Worm (Caenorhabditis elegans) whole organism, L4 larva: Measurements from ENCODE around the gene tag-196.
A peak's percentile ranks its signal among the peaks of the same experiment; 100 is the strongest.

Experiments used
- T26A8.4 ChIP-seq: fragments of 200-800 bp; sonication (Bioruptor generic); IDR thresholded peaks from 2 replicates; pipeline ENCODE4 v1.3.6; 2022; ENCODE audit warnings: missing genetic modification characterization, missing compliant biosample characterization
- Y105C5A.15 ChIP-seq: fragments of 200-800 bp; sonication (Bioruptor generic); IDR thresholded peaks from 2 replicates; pipeline ENCODE4 v1.3.6; 2022; ENCODE audit warnings: missing genetic modification characterization, missing compliant biosample characterization
- ZK546.5 ChIP-seq, 2 experiments: sonication (generic microtip); optimal IDR thresholded peaks; 2 replicates each; lab custom pipeline; 2017; ENCODE audit warnings: missing biosample characterization in 2 of 2, missing genetic modification characterization in 2 of 2
- aha-1 ChIP-seq: fragments of 150-350 bp; peaks from one replicate; lab custom pipeline; 2014; ENCODE audit warnings: missing biosample characterization, missing genetic modification characterization
- attf-4 ChIP-seq: sonication (generic microtip); optimal IDR thresholded peaks from 3 replicates; lab custom pipeline; 2017; ENCODE audit warnings: missing biosample characterization, missing genetic modification characterization
- ceh-20 ChIP-seq: fragments of 200-800 bp; sonication (Bioruptor generic); IDR thresholded peaks from 2 replicates; pipeline ENCODE4 v1.3.6; 2022; ENCODE audit warnings: missing genetic modification reagents, missing genetic modification characterization, missing compliant biosample characterization
- ces-1 ChIP-seq: fragments of 150-350 bp; sonication (generic microtip); optimal IDR thresholded peaks from 4 replicates; lab custom pipeline; 2014; ENCODE audit warnings: missing biosample characterization, missing genetic modification reagents, missing genetic modification characterization
- daf-12 ChIP-seq: fragments of 150-350 bp; optimal IDR thresholded peaks from 2 replicates; lab custom pipeline; 2014; ENCODE audit warnings: missing biosample characterization, missing genetic modification reagents, missing genetic modification characterization
- daf-8 ChIP-seq: fragments of 200-800 bp; sonication (Bioruptor generic); IDR thresholded peaks from 2 replicates; pipeline ENCODE4 v1.3.6; 2022; ENCODE audit warnings: missing genetic modification characterization, missing compliant biosample characterization
- dmd-6 ChIP-seq: fragments of 200-800 bp; sonication (Bioruptor generic); IDR thresholded peaks from 2 replicates; pipeline ENCODE4 v1.3.6; 2022; ENCODE audit warnings: missing genetic modification reagents, missing genetic modification characterization, missing compliant biosample characterization
- dmd-8 ChIP-seq: fragments of 200-800 bp; sonication (Bioruptor generic); IDR thresholded peaks from 2 replicates; pipeline ENCODE4 v1.3.6; 2022; ENCODE audit warnings: missing genetic modification characterization, missing compliant biosample characterization
- dpl-1 ChIP-seq: fragments of 150-350 bp; optimal IDR thresholded peaks from 2 replicates; lab custom pipeline; 2014; ENCODE audit warnings: missing biosample characterization, missing genetic modification reagents, missing genetic modification characterization
- dve-1 ChIP-seq: sonication (generic microtip); optimal IDR thresholded peaks from 2 replicates; lab custom pipeline; 2017; ENCODE audit warnings: antibody characterized with exemption, mild to moderate bottlenecking, missing genetic modification characterization, missing compliant biosample characterization; ENCODE audit not compliant: insufficient read depth
- egl-27 ChIP-seq: sonication (generic microtip); optimal IDR thresholded peaks from 3 replicates; lab custom pipeline; 2017; ENCODE audit warnings: missing biosample characterization, missing genetic modification reagents, missing genetic modification characterization
- hif-1 ChIP-seq, 2 experiments: sonication (generic microtip); optimal IDR thresholded peaks; 2 replicates each; lab custom pipeline; 2016 to 2017; ENCODE audit warnings: missing compliant biosample characterization in 2 of 2, missing genetic modification characterization in 2 of 2, missing genetic modification reagents in 2 of 2, missing genotype in 2 of 2, mild to moderate bottlenecking in 1 of 2
- hlh-11 ChIP-seq: fragments of 200-800 bp; sonication (Bioruptor generic); optimal IDR thresholded peaks from 2 replicates; lab custom pipeline; 2018; ENCODE audit warnings: mild to moderate bottlenecking, missing genetic modification characterization, missing compliant biosample characterization
- hlh-30 ChIP-seq: sonication (generic microtip); optimal IDR thresholded peaks from 2 replicates; lab custom pipeline; 2017; ENCODE audit warnings: antibody characterized with exemption, mild to moderate bottlenecking, missing genetic modification characterization, missing compliant biosample characterization; ENCODE audit not compliant: insufficient read depth
- hmg-1.1 ChIP-seq: fragments of 200-800 bp; sonication (Bioruptor generic); IDR thresholded peaks from 2 replicates; pipeline ENCODE4 v1.3.6; 2022; ENCODE audit warnings: missing genetic modification reagents, missing genetic modification characterization, missing compliant biosample characterization
- lim-7 ChIP-seq: fragments of 200-800 bp; sonication (Bioruptor generic); IDR thresholded peaks from 2 replicates; pipeline ENCODE4 v1.3.6; 2022; ENCODE audit warnings: missing genetic modification characterization, missing compliant biosample characterization
- lin-13 ChIP-seq: fragments of 150-350 bp; optimal IDR thresholded peaks from 2 replicates; lab custom pipeline; 2014; ENCODE audit warnings: missing biosample characterization, missing genetic modification reagents, missing genetic modification characterization
- lin-38 ChIP-seq: fragments of 200-800 bp; sonication (Bioruptor generic); IDR thresholded peaks from 2 replicates; pipeline ENCODE4 v1.3.6; 2022; ENCODE audit warnings: missing genetic modification reagents, missing genetic modification characterization, missing compliant biosample characterization
- madf-5 ChIP-seq, 2 experiments: fragments of 200-800 bp; sonication (Bioruptor generic); IDR thresholded peaks; 2 replicates each; pipeline ENCODE4 v1.3.6; 2022; ENCODE audit warnings: missing compliant biosample characterization in 2 of 2, missing genetic modification characterization in 2 of 2
- madf-9 ChIP-seq: fragments of 200-800 bp; sonication (Bioruptor generic); conservative IDR thresholded peaks from 2 replicates; pipeline ENCODE4 v1.3.6; 2022; ENCODE audit warnings: missing genetic modification reagents, missing genetic modification characterization, missing compliant biosample characterization
- mdl-1 ChIP-seq, 2 experiments: fragments of 150-350 bp in 1 of 2; sonication (generic microtip) in 1 of 2; optimal IDR thresholded peaks; 2 replicates each; lab custom pipeline; 2014 to 2017; ENCODE audit warnings: missing biosample characterization in 2 of 2, missing genetic modification characterization in 2 of 2
- mdt-29 ChIP-seq: fragments of 200-800 bp; sonication (Bioruptor generic); IDR thresholded peaks from 2 replicates; pipeline ENCODE4 v1.3.6; 2022; ENCODE audit warnings: missing genetic modification reagents, missing genetic modification characterization, missing compliant biosample characterization
- mxl-2 ChIP-seq: fragments of 200-800 bp; sonication (Bioruptor generic); conservative IDR thresholded peaks from 2 replicates; pipeline ENCODE4 v1.3.6; 2022; ENCODE audit warnings: missing genetic modification reagents, missing genetic modification characterization, missing compliant biosample characterization
- nhr-10 ChIP-seq: fragments of 150-350 bp; optimal IDR thresholded peaks from 2 replicates; lab custom pipeline; 2014; ENCODE audit warnings: missing biosample characterization, missing genetic modification characterization
- nhr-11 ChIP-seq: fragments of 150-350 bp; optimal IDR thresholded peaks from 2 replicates; lab custom pipeline; 2014; ENCODE audit warnings: missing biosample characterization, missing genetic modification characterization
- nhr-28 ChIP-seq: fragments of 150-350 bp; optimal IDR thresholded peaks from 2 replicates; lab custom pipeline; 2014; ENCODE audit warnings: missing biosample characterization, missing genetic modification characterization
- nhr-6 ChIP-seq: fragments of 150-350 bp; optimal IDR thresholded peaks from 2 replicates; lab custom pipeline; 2014; ENCODE audit warnings: missing biosample characterization, missing genetic modification characterization
- nhr-77 ChIP-seq: fragments of 150-350 bp; optimal IDR thresholded peaks from 2 replicates; lab custom pipeline; 2014; ENCODE audit warnings: missing biosample characterization, missing genetic modification characterization
- pha-4 ChIP-seq, 2 experiments: fragments of 150-350 bp in 1 of 2; fragments of 200-800 bp in 1 of 2; sonication (Bioruptor generic) in 1 of 2; IDR thresholded peaks in 1 of 2; optimal IDR thresholded peaks in 1 of 2; 2 replicates each; pipeline versions ENCODE4 v1.3.6 to Lab custom; 2014 to 2022; ENCODE audit warnings: missing genetic modification characterization in 2 of 2, missing genetic modification reagents in 2 of 2, missing biosample characterization in 1 of 2, missing compliant biosample characterization in 1 of 2
- saeg-2 ChIP-seq: fragments of 200-800 bp; sonication (Bioruptor generic); IDR thresholded peaks from 2 replicates; pipeline ENCODE4 v1.3.6; 2022; ENCODE audit warnings: missing genetic modification reagents, missing genetic modification characterization, missing compliant biosample characterization
- sdz-12 ChIP-seq: fragments of 200-800 bp; sonication (Bioruptor generic); optimal IDR thresholded peaks from 2 replicates; lab custom pipeline; 2018; ENCODE audit warnings: mild to moderate bottlenecking, missing genetic modification characterization, missing compliant biosample characterization
- set-16 ChIP-seq: fragments of 200-800 bp; sonication (Bioruptor generic); IDR thresholded peaks from 2 replicates; pipeline ENCODE4 v1.3.6; 2022; ENCODE audit warnings: missing genetic modification reagents, missing genetic modification characterization, missing compliant biosample characterization
- snpc-1.2 ChIP-seq: fragments of 200-800 bp; sonication (Bioruptor generic); IDR thresholded peaks from 2 replicates; pipeline ENCODE4 v1.3.6; 2022; ENCODE audit warnings: missing genetic modification reagents, missing genetic modification characterization, missing compliant biosample characterization
- spr-1 ChIP-seq: sonication (generic microtip); optimal IDR thresholded peaks from 2 replicates; lab custom pipeline; 2016; ENCODE audit warnings: mild to moderate bottlenecking, missing genetic modification characterization, missing compliant biosample characterization
- spr-3 ChIP-seq: fragments of 200-800 bp; sonication (Bioruptor generic); optimal IDR thresholded peaks from 2 replicates; lab custom pipeline; 2018; ENCODE audit warnings: mild to moderate bottlenecking, missing genetic modification characterization, missing compliant biosample characterization
- tra-1 ChIP-seq: fragments of 200-800 bp; sonication (Bioruptor generic); IDR thresholded peaks from 2 replicates; pipeline ENCODE4 v1.3.6; 2022; ENCODE audit warnings: missing genetic modification reagents, missing genetic modification characterization, missing compliant biosample characterization
- unc-130 ChIP-seq: sonication (generic microtip); optimal IDR thresholded peaks from 2 replicates; lab custom pipeline; 2016; ENCODE audit warnings: missing genetic modification reagents, missing genetic modification characterization, missing compliant biosample characterization
- zag-1 ChIP-seq: fragments of 150-350 bp; optimal IDR thresholded peaks from 2 replicates; lab custom pipeline; 2014; ENCODE audit warnings: missing biosample characterization, missing genetic modification characterization
- zfp-3 ChIP-seq: fragments of 200-800 bp; sonication (Bioruptor generic); conservative IDR thresholded peaks from 2 replicates; pipeline ENCODE4 v1.3.6; 2022; ENCODE audit warnings: missing genetic modification reagents, missing genetic modification characterization, missing compliant biosample characterization
- zip-11 ChIP-seq: fragments of 200-800 bp; sonication (Bioruptor generic); IDR thresholded peaks from 2 replicates; pipeline ENCODE4 v1.3.6; 2022; ENCODE audit warnings: missing genetic modification characterization, missing compliant biosample characterization
- zip-2 ChIP-seq: fragments of 150-350 bp; optimal IDR thresholded peaks from 2 replicates; lab custom pipeline; 2014; ENCODE audit warnings: missing biosample characterization, missing genetic modification characterization
- ztf-11 ChIP-seq: fragments of 150-350 bp; optimal IDR thresholded peaks from 2 replicates; lab custom pipeline; 2014; ENCODE audit warnings: missing biosample characterization, missing genetic modification characterization

The tag-196 gene

DNA sequence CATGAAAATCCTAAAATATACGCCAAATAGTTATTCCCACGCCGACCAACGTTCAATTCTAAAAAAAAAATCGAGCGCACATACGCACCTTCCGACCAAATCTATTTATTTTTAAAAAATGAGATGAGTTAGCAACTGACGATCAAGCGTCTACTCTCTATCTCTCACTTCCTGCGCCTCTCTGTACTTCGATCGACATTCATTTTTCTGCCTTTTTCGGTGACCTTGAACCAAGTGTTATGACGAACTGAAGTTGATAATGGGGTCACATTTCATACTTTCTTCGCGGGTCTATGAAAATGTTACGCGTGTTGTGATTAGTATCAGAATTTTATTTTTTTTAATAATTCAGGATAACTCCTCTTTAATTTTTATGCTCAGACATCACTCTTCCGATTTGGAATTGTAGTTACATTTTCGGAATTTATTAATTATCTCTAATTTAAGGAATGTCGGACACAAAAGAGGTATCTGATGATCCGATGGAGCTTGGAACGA, 12.7 kb downstream of the tag-196 start, which contains the start of gene smk-1 (continued):
- TF ChIP-seq mdl-1 (tag; optimal IDR thresholded peaks at IDR 0.05; lab: Kevin White, UChicago) (peak in 1 of 2 experiments; percentile 54), ztf-11 (tag; lab: Kevin White, UChicago) (no peak), hlh-30 (peak; percentile 63), egl-27 (tag; lab: Kevin White, UChicago) (no peak)
- TF ChIP-seq, all 104 proteins: peak for 14

ce11 chrV:8608483-8608882, 13.8 kb downstream of the tag-196 start:
- no peak for TF ChIP-seq mdt-29
- TF ChIP-seq aha-1 (tag; lab: Kevin White, UChicago) = peak; percentile 72

DNA sequence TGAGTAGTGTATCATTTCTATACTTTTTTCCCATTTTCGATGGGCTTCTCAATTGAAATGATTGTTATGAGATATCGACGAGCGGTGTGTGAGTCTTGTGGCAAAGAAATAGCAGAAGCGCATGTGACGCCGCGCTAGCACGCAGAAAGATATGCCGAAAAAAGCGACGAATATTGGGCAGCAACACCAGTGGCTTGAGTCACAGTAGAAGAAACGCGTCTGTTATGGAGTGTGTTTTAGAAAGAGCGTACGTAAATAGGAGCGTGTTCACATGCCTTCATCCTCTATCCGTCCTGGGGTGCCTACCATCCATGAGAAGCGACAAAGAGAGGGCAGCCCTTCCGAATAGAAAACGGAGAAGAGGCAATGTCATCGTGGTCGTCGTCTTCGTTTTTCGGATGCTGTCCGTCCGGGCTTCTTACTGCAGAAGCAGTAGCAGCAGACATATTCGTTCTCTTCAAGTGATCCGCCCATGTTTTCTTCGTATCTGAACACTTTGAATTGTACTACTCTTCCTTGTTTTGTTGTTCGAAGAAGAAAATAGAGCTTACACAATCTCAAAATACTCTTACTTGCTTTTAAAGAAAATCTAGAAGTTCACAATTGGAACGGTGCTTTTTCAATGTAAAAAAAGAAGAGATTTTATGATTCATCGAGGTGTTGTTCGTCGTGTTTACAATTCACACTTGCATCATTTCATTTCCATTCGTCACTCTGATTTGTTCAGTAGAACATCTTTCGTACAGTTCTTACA, 15.2 kb downstream of the tag-196 start:
- TF ChIP-seq pha-4 (GFP tag; IDR thresholded peaks at IDR 0.05; lab: Robert Waterston, UW) = no peak
- TF ChIP-seq pha-4 (tag; optimal IDR thresholded peaks at IDR 0.05; lab: Kevin White, UChicago) = no peak
- no peak for TF ChIP-seq spr-1
- no peak for TF ChIP-seq sdz-12
- TF ChIP-seq saeg-2 = no peak
- TF ChIP-seq zip-11 (GFP tag; lab: Robert Waterston, UW) = no peak
- no peak for TF ChIP-seq zag-1 (tag; lab: Kevin White, UChicago)
- TF ChIP-seq mdl-1 (tag; optimal IDR thresholded peaks at IDR 0.05; lab: Kevin White, UChicago) = peak; percentile 10 to 60
- TF ChIP-seq daf-12 (tag; lab: Kevin White, UChicago) = no peak
- TF ChIP-seq T26A8.4 (GFP tag; lab: Robert Waterston, UW) = no peak
- TF ChIP-seq dmd-6 (GFP tag; lab: Robert Waterston, UW) = no peak
- no peak for TF ChIP-seq mxl-2
- no peak for TF ChIP-seq tra-1
- TF ChIP-seq dmd-8 = no peak
- no peak for TF ChIP-seq spr-3 (GFP tag; lab: Kevin White, UChicago)
- no peak for TF ChIP-seq hif-1 (tag; optimal IDR thresholded peaks at IDR 0.05; lab: Kevin White, UChicago)
- no peak for TF ChIP-seq unc-130
- TF ChIP-seq ces-1 (GFP tag; lab: Kevin White, UChicago) = no peak
- TF ChIP-seq ceh-20 = no peak
- no peak for TF ChIP-seq zfp-3 (GFP tag; lab: Robert Waterston, UW)
- TF ChIP-seq hmg-1.1 = no peak
- no peak for TF ChIP-seq nhr-6 (tag; lab: Kevin White, UChicago)
- TF ChIP-seq hlh-11 (tag; lab: Kevin White, UChicago) = peak; percentile 59
- TF ChIP-seq lin-13 (GFP tag; lab: Kevin White, UChicago) = no peak
- TF ChIP-seq lin-38 (GFP tag; lab: Robert Waterston, UW) = peak; percentile 15; the same call in 1 of the 2 replicates
- TF ChIP-seq madf-5 (GFP tag; IDR thresholded peaks at IDR 0.05; lab: Robert Waterston, UW) = no peak
- TF ChIP-seq ZK546.5 (tag; optimal IDR thresholded peaks at IDR 0.05; lab: Kevin White, UChicago) = no peak
- TF ChIP-seq dve-1 (tag; lab: Kevin White, UChicago) = no peak
- no peak for TF ChIP-seq nhr-77 (tag; lab: Kevin White, UChicago)
- TF ChIP-seq snpc-1.2 (GFP tag; lab: Robert Waterston, UW) = no peak
- TF ChIP-seq nhr-10 (tag; lab: Kevin White, UChicago) = no peak
- no peak for TF ChIP-seq daf-8
- no peak for TF ChIP-seq zip-2 (tag; lab: Kevin White, UChicago)
- no peak for TF ChIP-seq ztf-11 (tag; lab: Kevin White, UChicago)
- TF ChIP-seq lim-7 (GFP tag; lab: Robert Waterston, UW) = no peak
- peak; percentile 33 for TF ChIP-seq nhr-28
- TF ChIP-seq hlh-30 = peak; percentile 96
- no peak for TF ChIP-seq madf-9
- TF ChIP-seq dpl-1 (GFP tag; lab: Kevin White, UChicago) = no peak
- TF ChIP-seq Y105C5A.15 (GFP tag; lab: Robert Waterston, UW) = no peak
- TF ChIP-seq set-16 = 0 out of 2 replicates have a peak, but pooled peaks have one; percentile 12
- TF ChIP-seq attf-4 (tag; lab: Kevin White, UChicago) = no peak
- peak; percentile 93 for TF ChIP-seq aha-1 (tag; lab: Kevin White, UChicago)
- no peak for TF ChIP-seq nhr-11 (tag; lab: Kevin White, UChicago)
- TF ChIP-seq mdt-29 = no peak
